Fruit fly (Drosophila melanogaster) whole organism, embryonic: ENCODE data around the gene mei-P26.

Source experiments
- BEAF-32 ChIP-seq: fragments of 200-800 bp; sonication (Bioruptor generic); optimal IDR thresholded peaks from 3 replicates; lab custom pipeline; 2017; ENCODE audit warnings: missing biosample characterization, missing genetic modification characterization, mild to moderate bottlenecking, moderate library complexity, missing genetic modification reagents
- Bgb ChIP-seq: fragments of 200-800 bp; sonication (Bioruptor generic); IDR thresholded peaks from 2 replicates; pipeline ENCODE4 v1.3.6; 2022; ENCODE audit warnings: missing biosample characterization, missing genetic modification characterization; ENCODE audit not compliant: partially characterized antibody
- CG12659 ChIP-seq: fragments of 200-800 bp; sonication (Bioruptor generic); optimal IDR thresholded peaks from 3 replicates; lab custom pipeline; 2017; ENCODE audit warnings: mild to moderate bottlenecking, missing biosample characterization, missing genetic modification reagents, missing genetic modification characterization
- CG14860 ChIP-seq: fragments of 200-800 bp; sonication (Bioruptor generic); IDR thresholded peaks from 3 replicates; pipeline ENCODE4 v1.3.6; 2022; ENCODE audit warnings: missing biosample characterization, missing genetic modification characterization; ENCODE audit not compliant: partially characterized antibody
- CG16813 ChIP-seq: fragments of 200-800 bp; sonication (Bioruptor generic); IDR thresholded peaks from 3 replicates; pipeline ENCODE4 v1.3.6; 2022; ENCODE audit warnings: missing biosample characterization, missing genetic modification characterization; ENCODE audit not compliant: partially characterized antibody
- CG17612 ChIP-seq: fragments of 200-800 bp; sonication (Bioruptor generic); IDR thresholded peaks from 2 replicates; pipeline ENCODE4 v1.3.6; 2022; ENCODE audit warnings: missing biosample characterization, missing genetic modification characterization
- CG34224 ChIP-seq: fragments of 200-800 bp; sonication (Bioruptor generic); IDR thresholded peaks from 3 replicates; pipeline ENCODE4 v1.3.6; 2022; ENCODE audit warnings: missing biosample characterization, missing genetic modification characterization; ENCODE audit not compliant: partially characterized antibody
- CG42726 ChIP-seq: fragments of 200-800 bp; sonication (Bioruptor generic); IDR thresholded peaks from 2 replicates; pipeline ENCODE4 v1.3.6; 2022; ENCODE audit warnings: missing biosample characterization, missing genetic modification characterization; ENCODE audit not compliant: partially characterized antibody
- CG4820 ChIP-seq: fragments of 200-800 bp; sonication (Bioruptor generic); optimal IDR thresholded peaks from 3 replicates; lab custom pipeline; 2016; ENCODE audit warnings: missing biosample characterization, missing genetic modification characterization
- CG6791 ChIP-seq: fragments of 200-800 bp; sonication (Bioruptor generic); IDR thresholded peaks from 3 replicates; pipeline ENCODE4 v1.3.6; 2022; ENCODE audit warnings: missing biosample characterization, missing genetic modification characterization; ENCODE audit not compliant: partially characterized antibody
- CG7963 ChIP-seq: fragments of 200-800 bp; sonication (Bioruptor generic); IDR thresholded peaks from 3 replicates; pipeline ENCODE4 v1.3.6; 2022; ENCODE audit warnings: missing biosample characterization, missing genetic modification characterization; ENCODE audit not compliant: partially characterized antibody
- CG8388 ChIP-seq: fragments of 200-800 bp; sonication (Bioruptor generic); optimal IDR thresholded peaks from 2 replicates; lab custom pipeline; 2019; ENCODE audit warnings: missing biosample characterization, mild to moderate bottlenecking, missing genetic modification characterization, moderate library complexity
- D ChIP-seq, 2 experiments: fragments of 200-800 bp in 1 of 2; fragments of >200 bp in 1 of 2; sonication (Bioruptor generic) in 1 of 2; optimal IDR thresholded peaks; 2 replicates in 1 of 2; 3 replicates in 1 of 2; lab custom pipeline; 2017; ENCODE audit warnings: mild to moderate bottlenecking in 1 of 2, missing biosample characterization in 1 of 2, missing genetic modification characterization in 1 of 2, missing genetic modification reagents in 1 of 2
- Dll ChIP-seq: fragments of 200-800 bp; sonication (Bioruptor generic); IDR thresholded peaks from 4 replicates; pipeline ENCODE4 v1.3.6; 2022; ENCODE audit warnings: missing biosample characterization, missing genetic modification characterization; ENCODE audit not compliant: partially characterized antibody
- Doc3 ChIP-seq: fragments of 200-800 bp; sonication (Bioruptor generic); IDR thresholded peaks from 3 replicates; pipeline ENCODE4 v1.3.6; 2022; ENCODE audit warnings: missing biosample characterization, missing genetic modification characterization; ENCODE audit not compliant: partially characterized antibody
- Dref ChIP-seq: fragments of 200-800 bp; sonication (Bioruptor generic); IDR thresholded peaks from 2 replicates; pipeline ENCODE4 v1.3.6; 2022; ENCODE audit warnings: missing biosample characterization, missing genetic modification characterization
- E2f2 ChIP-seq: fragments of 200-800 bp; sonication (Bioruptor generic); IDR thresholded peaks from 2 replicates; pipeline ENCODE4 v1.3.6; 2022; ENCODE audit warnings: missing biosample characterization, missing genetic modification characterization
- HmgZ ChIP-seq: fragments of 200-800 bp; sonication (Bioruptor generic); optimal IDR thresholded peaks from 2 replicates; lab custom pipeline; 2018; ENCODE audit warnings: missing biosample characterization, mild to moderate bottlenecking, missing genetic modification characterization
- Lhr ChIP-seq: fragments of 200-800 bp; sonication (Bioruptor generic); optimal IDR thresholded peaks from 3 replicates; lab custom pipeline; 2017; ENCODE audit warnings: mild to moderate bottlenecking, missing biosample characterization, missing genetic modification reagents, missing genetic modification characterization
- MESR4 ChIP-seq: fragments of 200-800 bp; sonication (Bioruptor generic); optimal IDR thresholded peaks from 2 replicates; lab custom pipeline; 2018; ENCODE audit warnings: missing biosample characterization, mild to moderate bottlenecking, missing genetic modification characterization, moderate library complexity
- Myb ChIP-seq: fragments of 200-800 bp; sonication (Bioruptor generic); optimal IDR thresholded peaks from 2 replicates; lab custom pipeline; 2016; ENCODE audit warnings: missing biosample characterization, missing genetic modification characterization
- Rfx ChIP-seq: fragments of 200-800 bp; sonication (Bioruptor generic); IDR thresholded peaks from 2 replicates; pipeline ENCODE4 v1.3.6; 2022; ENCODE audit warnings: missing biosample characterization, missing genetic modification characterization
- Sry-δ ChIP-seq: fragments of 200-800 bp; sonication (Bioruptor generic); optimal IDR thresholded peaks from 2 replicates; lab custom pipeline; 2016; ENCODE audit warnings: missing biosample characterization, missing genetic modification characterization
- abd-A ChIP-seq: fragments of 200-800 bp; sonication (Bioruptor generic); optimal IDR thresholded peaks from 3 replicates; lab custom pipeline; 2019; ENCODE audit warnings: missing biosample characterization, mild to moderate bottlenecking, missing genetic modification characterization, moderate library complexity
- amos ChIP-seq: fragments of 200-800 bp; sonication (Bioruptor generic); IDR thresholded peaks from 2 replicates; pipeline ENCODE4 v1.3.6; 2022; ENCODE audit warnings: missing biosample characterization, missing genetic modification characterization; ENCODE audit not compliant: partially characterized antibody
- ap ChIP-seq: fragments of 200-800 bp; sonication (Bioruptor generic); IDR thresholded peaks from 2 replicates; pipeline ENCODE4 v1.3.6; 2022; ENCODE audit warnings: missing biosample characterization, missing genetic modification characterization
- bbx ChIP-seq: fragments of 200-800 bp; sonication (Bioruptor generic); IDR thresholded peaks from 2 replicates; pipeline ENCODE4 v1.3.6; 2022; ENCODE audit warnings: missing biosample characterization, missing genetic modification characterization; ENCODE audit not compliant: partially characterized antibody
- gfzf ChIP-seq: fragments of 200-800 bp; sonication (Bioruptor generic); optimal IDR thresholded peaks from 2 replicates; lab custom pipeline; 2016; ENCODE audit warnings: missing biosample characterization, mild to moderate bottlenecking, missing genetic modification characterization, moderate library complexity
- hb ChIP-seq: fragments of 200-800 bp; sonication (Bioruptor generic); IDR thresholded peaks from 3 replicates; pipeline ENCODE4 v1.3.6; 2022; ENCODE audit warnings: missing biosample characterization, missing genetic modification characterization; ENCODE audit not compliant: partially characterized antibody
- hth ChIP-seq: fragments of >200 bp; optimal IDR thresholded peaks from 2 replicates; lab custom pipeline; 2017; ENCODE audit warnings: inconsistent platforms
- knrl ChIP-seq: fragments of 200-800 bp; sonication (Bioruptor generic); IDR thresholded peaks from 3 replicates; pipeline ENCODE4 v1.3.6; 2022; ENCODE audit warnings: missing biosample characterization, missing genetic modification characterization; ENCODE audit not compliant: partially characterized antibody
- lov ChIP-seq, 2 experiments: fragments of 200-800 bp in 1 of 2; fragments of >200 bp in 1 of 2; sonication (Bioruptor generic) in 1 of 2; IDR thresholded peaks in 1 of 2; optimal IDR thresholded peaks in 1 of 2; 2 replicates in 1 of 2; 3 replicates in 1 of 2; pipeline versions ENCODE4 v1.3.6 to Lab custom; 2017 to 2022; ENCODE audit warnings: missing biosample characterization in 1 of 2, missing genetic modification characterization in 1 of 2
- mld ChIP-seq: fragments of 200-800 bp; sonication (Bioruptor generic); IDR thresholded peaks from 3 replicates; pipeline ENCODE4 v1.3.6; 2022; ENCODE audit warnings: missing biosample characterization, missing genetic modification characterization; ENCODE audit not compliant: partially characterized antibody
- nerfin-2 ChIP-seq: fragments of 200-800 bp; sonication (Bioruptor generic); IDR thresholded peaks from 2 replicates; pipeline ENCODE4 v1.3.6; 2022; ENCODE audit warnings: missing biosample characterization, missing genetic modification characterization; ENCODE audit not compliant: partially characterized antibody
- nmo ChIP-seq: fragments of 200-800 bp; sonication (Bioruptor generic); optimal IDR thresholded peaks from 2 replicates; lab custom pipeline; 2018; ENCODE audit warnings: missing biosample characterization, mild to moderate bottlenecking, missing genetic modification characterization, moderate library complexity
- nom ChIP-seq: fragments of 200-800 bp; sonication (Bioruptor generic); optimal IDR thresholded peaks from 2 replicates; lab custom pipeline; 2017; ENCODE audit warnings: missing biosample characterization, missing genetic modification characterization, mild to moderate bottlenecking, moderate library complexity, missing genetic modification reagents
- pzg ChIP-seq: fragments of 200-800 bp; sonication (Bioruptor generic); optimal IDR thresholded peaks from 3 replicates; lab custom pipeline; 2018; ENCODE audit warnings: missing biosample characterization, mild to moderate bottlenecking, missing genetic modification characterization, moderate library complexity
- row ChIP-seq: fragments of 200-800 bp; sonication (Bioruptor generic); IDR thresholded peaks from 3 replicates; pipeline ENCODE4 v1.3.6; 2022; ENCODE audit warnings: missing biosample characterization, missing genetic modification characterization
- sens ChIP-seq: fragments of 200-800 bp; sonication (Bioruptor generic); peaks from one replicate; lab custom pipeline; 2016; ENCODE audit warnings: missing biosample characterization, missing genetic modification characterization
- stwl ChIP-seq: fragments of 200-800 bp; sonication (Bioruptor generic); optimal IDR thresholded peaks from 3 replicates; lab custom pipeline; 2018; ENCODE audit warnings: missing biosample characterization, mild to moderate bottlenecking, missing genetic modification characterization, moderate library complexity
- sug ChIP-seq: fragments of 200-800 bp; optimal IDR thresholded peaks from 2 replicates; lab custom pipeline; 2019; ENCODE audit warnings: missing biosample characterization, mild to moderate bottlenecking, missing genetic modification characterization, moderate library complexity
- tio ChIP-seq: fragments of 200-800 bp; sonication (Bioruptor generic); optimal IDR thresholded peaks from 2 replicates; lab custom pipeline; 2017; ENCODE audit warnings: missing biosample characterization, missing genetic modification characterization, inconsistent platforms
- ttk ChIP-seq: fragments of 200-800 bp; sonication (Bioruptor generic); IDR thresholded peaks from 2 replicates; pipeline ENCODE4 v2.1.2; 2022; ENCODE audit warnings: missing biosample characterization, missing genetic modification characterization
- vnd ChIP-seq: fragments of 200-800 bp; sonication (Bioruptor generic); IDR thresholded peaks from 3 replicates; pipeline ENCODE4 v1.3.6; 2022; ENCODE audit warnings: missing biosample characterization, missing genetic modification characterization; ENCODE audit not compliant: partially characterized antibody
- wdn ChIP-seq: fragments of 200-800 bp; sonication (Bioruptor generic); IDR thresholded peaks from 2 replicates; pipeline ENCODE4 v1.3.6; 2022; ENCODE audit warnings: missing biosample characterization, missing genetic modification characterization
- yki ChIP-seq: fragments of >200 bp; optimal IDR thresholded peaks from 3 replicates; lab custom pipeline; 2018
- zen2 ChIP-seq: fragments of 200-800 bp; sonication (Bioruptor generic); IDR thresholded peaks from 3 replicates; pipeline ENCODE4 v1.3.6; 2022; ENCODE audit warnings: missing biosample characterization, missing genetic modification characterization; ENCODE audit not compliant: partially characterized antibody

mei-P26 gene

DNA sequence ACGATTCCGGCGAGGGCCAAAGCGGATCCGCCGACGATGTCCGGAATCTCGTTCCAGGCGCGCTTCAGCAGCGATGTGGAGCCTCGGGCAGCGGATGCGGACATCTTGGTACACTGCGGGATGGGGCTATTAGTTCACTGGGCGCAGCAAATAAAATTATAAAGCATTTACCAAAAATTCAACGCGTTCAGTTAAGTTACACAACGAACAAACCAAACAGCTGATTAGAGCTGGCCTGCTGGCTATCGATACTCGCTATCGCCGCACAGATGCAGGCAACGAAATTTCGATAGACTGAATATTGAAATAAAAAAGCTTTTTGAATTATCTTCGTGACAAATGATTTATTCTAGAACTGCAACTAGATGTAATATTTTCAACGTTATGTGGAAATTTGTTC lies 3.3 kb upstream of the mei-P26 start, which contains the start of gene NdufA3 (continued):
- TF ChIP-seq mld (GFP tag; lab: Robert Waterston, UW): 0 out of 3 replicates have a peak, but pooled peaks have one; percentile 40
- peak; percentile 67; the same call in 2 of the 3 replicates for TF ChIP-seq zen2 (GFP tag; lab: Robert Waterston, UW)
- TF ChIP-seq nmo (GFP tag; lab: Kevin White, UChicago): peak; percentile 5
- TF ChIP-seq row (GFP tag; lab: Robert Waterston, UW): peak; percentile 67
- TF ChIP-seq CG12659 (GFP tag; lab: Kevin White, UChicago): peak; percentile 35
- no peak for TF ChIP-seq CG8388 (GFP tag; lab: Kevin White, UChicago)
- peak; percentile 86; the same call in 2 of the 3 replicates for TF ChIP-seq CG34224 (GFP tag; lab: Robert Waterston, UW)
- TF ChIP-seq hth (lab: Kevin White, UChicago): no peak
- no peak for TF ChIP-seq tio (GFP tag; lab: Kevin White, UChicago)
- no peak for TF ChIP-seq ttk (GFP tag; lab: Robert Waterston, UW)
- TF ChIP-seq MESR4 (GFP tag; lab: Kevin White, UChicago): peak; percentile 77
- no peak for TF ChIP-seq nom (GFP tag; lab: Kevin White, UChicago)
- TF ChIP-seq abd-A (tag; lab: Kevin White, UChicago): no peak
- TF ChIP-seq amos: peak; percentile 89
- TF ChIP-seq gfzf (GFP tag; lab: Kevin White, UChicago): peak; percentile 46
- TF ChIP-seq D (optimal IDR thresholded peaks at IDR 0.05; lab: Kevin White, UChicago): no peak
- TF ChIP-seq D (GFP tag; optimal IDR thresholded peaks at IDR 0.05; lab: Kevin White, UChicago): no peak
- TF ChIP-seq BEAF-32: peak; percentile 82
- peak; percentile 84 for TF ChIP-seq Dref
- TF ChIP-seq pzg (GFP tag; lab: Kevin White, UChicago): peak; percentile 62
- peak; percentile 81 for TF ChIP-seq hb
- peak; percentile 80 for TF ChIP-seq nerfin-2 (GFP tag; lab: Robert Waterston, UW)
- TF ChIP-seq knrl (GFP tag; lab: Robert Waterston, UW): peak; percentile 78
- TF ChIP-seq stwl: peak; percentile 23
- TF ChIP-seq Bgb (GFP tag; lab: Robert Waterston, UW): peak; percentile 81
- no peak for TF ChIP-seq lov (optimal IDR thresholded peaks at IDR 0.05; lab: Kevin White, UChicago)
- no peak for TF ChIP-seq lov (GFP tag; IDR thresholded peaks at IDR 0.05; lab: Robert Waterston, UW)
- peak; percentile 73 for TF ChIP-seq vnd (GFP tag; lab: Robert Waterston, UW)
- TF ChIP-seq Lhr (GFP tag; lab: Kevin White, UChicago): no peak
- peak; percentile 20; the same call in 1 of the 2 replicates for TF ChIP-seq Rfx (GFP tag; lab: Robert Waterston, UW)
- no peak for TF ChIP-seq ap (GFP tag; lab: Robert Waterston, UW)
- peak; percentile 31 for TF ChIP-seq sug
- TF ChIP-seq E2f2: peak; percentile 50
- peak; percentile 73 for TF ChIP-seq sens (GFP tag; lab: Kevin White, UChicago)
- peak; percentile 86 for TF ChIP-seq Sry-δ
- TF ChIP-seq Doc3 (GFP tag; lab: Robert Waterston, UW): peak; percentile 62
- TF ChIP-seq CG4820 (GFP tag; lab: Kevin White, UChicago): no peak
- TF ChIP-seq CG6791 (GFP tag; lab: Robert Waterston, UW): peak; percentile 87
- TF ChIP-seq HmgZ (tag; lab: Kevin White, UChicago): peak; percentile 32
- TF ChIP-seq wdn (GFP tag; lab: Robert Waterston, UW): no peak
- TF ChIP-seq yki (lab: Kevin White, UChicago): no peak
- TF ChIP-seq CG17612 (GFP tag; lab: Robert Waterston, UW): no peak
- TF ChIP-seq CG42726 (GFP tag; lab: Robert Waterston, UW): peak; percentile 73; the same call in 1 of the 2 replicates
- TF ChIP-seq Dll (GFP tag; lab: Robert Waterston, UW): peak; percentile 83
- peak; percentile 72 for TF ChIP-seq CG16813
- peak; percentile 73 for TF ChIP-seq CG7963 (GFP tag; lab: Robert Waterston, UW)
- TF ChIP-seq bbx (GFP tag; lab: Robert Waterston, UW): peak; percentile 83
- TF ChIP-seq Myb (GFP tag; lab: Kevin White, UChicago): peak; percentile 16
- TF ChIP-seq CG14860 (GFP tag; lab: Robert Waterston, UW): peak; percentile 69
